Worm (Caenorhabditis elegans) whole organism, L3 larva: ENCODE measurements around the gene Y49F6A.11.

Source experiments
- R02D3.7 ChIP-seq: fragments of 150-350 bp; optimal IDR thresholded peaks from 2 replicates; lab custom pipeline; 2014; ENCODE audit warnings: missing biosample characterization, missing genetic modification characterization
- ZK546.5 ChIP-seq: sonication (generic microtip); optimal IDR thresholded peaks from 2 replicates; lab custom pipeline; 2017; ENCODE audit warnings: missing biosample characterization, missing genetic modification characterization
- aly-2 ChIP-seq: fragments of 150-350 bp; optimal IDR thresholded peaks from 2 replicates; lab custom pipeline; 2014; ENCODE audit warnings: missing biosample characterization, missing genetic modification characterization
- ama-1 ChIP-seq: fragments of 150-350 bp; optimal IDR thresholded peaks from 2 replicates; lab custom pipeline; 2018
- ceh-16 ChIP-seq: sonication (generic microtip); optimal IDR thresholded peaks from 2 replicates; lab custom pipeline; 2017; ENCODE audit warnings: missing biosample characterization, missing genetic modification characterization
- ceh-28 ChIP-seq: fragments of 150-350 bp; optimal IDR thresholded peaks from 2 replicates; lab custom pipeline; 2014; ENCODE audit warnings: missing biosample characterization, missing genetic modification reagents, missing genetic modification characterization
- ceh-82 ChIP-seq: fragments of 150-350 bp; optimal IDR thresholded peaks from 2 replicates; lab custom pipeline; 2014; ENCODE audit warnings: missing biosample characterization, missing genetic modification characterization
- ceh-9 ChIP-seq: sonication (generic microtip); optimal IDR thresholded peaks from 2 replicates; lab custom pipeline; 2018; ENCODE audit warnings: missing biosample characterization, missing genetic modification characterization
- daf-12 ChIP-seq: fragments of 150-350 bp; optimal IDR thresholded peaks from 2 replicates; lab custom pipeline; 2014; ENCODE audit warnings: missing biosample characterization, missing genetic modification reagents, missing genetic modification characterization
- egl-5 ChIP-seq: fragments of 150-350 bp; optimal IDR thresholded peaks from 2 replicates; lab custom pipeline; 2017; ENCODE audit warnings: missing biosample characterization, missing genetic modification reagents, missing genetic modification characterization, inconsistent platforms
- elt-1 ChIP-seq: fragments of 150-350 bp; optimal IDR thresholded peaks from 2 replicates; lab custom pipeline; 2014; ENCODE audit warnings: missing biosample characterization, missing genetic modification characterization
- elt-2 ChIP-seq: sonication (generic microtip); optimal IDR thresholded peaks from 2 replicates; lab custom pipeline; 2016; ENCODE audit warnings: missing genetic modification reagents, mild to moderate bottlenecking, missing genetic modification characterization, missing compliant biosample characterization
- elt-3 ChIP-seq, 3 experiments: fragments of 150-350 bp in 1 of 3; sonication (generic microtip) in 2 of 3; optimal IDR thresholded peaks; 2 replicates in 2 of 3; 4 replicates in 1 of 3; lab custom pipeline; 2014 to 2017; ENCODE audit warnings: missing biosample characterization in 3 of 3, missing genetic modification characterization in 3 of 3
- eor-1 ChIP-seq, 2 experiments: fragments of 150-350 bp; optimal IDR thresholded peaks; 2 replicates each; lab custom pipeline; 2014 to 2018; ENCODE audit warnings: missing biosample characterization in 2 of 2, missing genetic modification characterization in 2 of 2
- fkh-10 ChIP-seq: sonication (generic microtip); optimal IDR thresholded peaks from 2 replicates; lab custom pipeline; 2017; ENCODE audit warnings: missing biosample characterization, missing genetic modification reagents, missing genetic modification characterization
- fkh-2 ChIP-seq: fragments of 150-350 bp; optimal IDR thresholded peaks from 2 replicates; lab custom pipeline; 2014; ENCODE audit warnings: missing biosample characterization, missing genetic modification reagents, missing genetic modification characterization
- hmg-11 ChIP-seq: sonication (generic microtip); optimal IDR thresholded peaks from 2 replicates; lab custom pipeline; 2016; ENCODE audit warnings: missing genetic modification characterization, missing compliant biosample characterization
- lin-15B ChIP-seq: fragments of 150-350 bp; optimal IDR thresholded peaks from 2 replicates; lab custom pipeline; 2014; ENCODE audit warnings: missing biosample characterization, missing genetic modification characterization
- lin-39 ChIP-seq: fragments of 150-350 bp; optimal IDR thresholded peaks from 2 replicates; lab custom pipeline; 2018; ENCODE audit warnings: missing biosample characterization, missing genetic modification reagents, missing genetic modification characterization
- lsy-12 ChIP-seq: sonication (generic microtip); optimal IDR thresholded peaks from 2 replicates; lab custom pipeline; 2016; ENCODE audit warnings: mild to moderate bottlenecking, missing genetic modification characterization, missing compliant biosample characterization
- mdl-1 ChIP-seq: fragments of 150-350 bp; optimal IDR thresholded peaks from 2 replicates; lab custom pipeline; 2014; ENCODE audit warnings: missing biosample characterization, missing genetic modification characterization
- mml-1 ChIP-seq: fragments of 150-350 bp; sonication (generic microtip); optimal IDR thresholded peaks from 3 replicates; lab custom pipeline; 2014; ENCODE audit warnings: missing biosample characterization, missing genetic modification characterization
- nfya-1 ChIP-seq: sonication (generic microtip); optimal IDR thresholded peaks from 2 replicates; lab custom pipeline; 2017; ENCODE audit warnings: missing genetic modification characterization, mild to moderate bottlenecking, missing compliant biosample characterization, antibody characterized with exemption, moderate library complexity; ENCODE audit not compliant: insufficient read depth
- nhr-11 ChIP-seq: fragments of 150-350 bp; optimal IDR thresholded peaks from 2 replicates; lab custom pipeline; 2014; ENCODE audit warnings: missing biosample characterization, missing genetic modification characterization
- nhr-12 ChIP-seq: fragments of 150-350 bp; optimal IDR thresholded peaks from 2 replicates; lab custom pipeline; 2014; ENCODE audit warnings: missing biosample characterization, missing genetic modification characterization
- nhr-23 ChIP-seq: fragments of 150-350 bp; optimal IDR thresholded peaks from 2 replicates; lab custom pipeline; 2014; ENCODE audit warnings: missing biosample characterization, missing genetic modification reagents, missing genetic modification characterization
- nhr-237 ChIP-seq: fragments of 150-350 bp; optimal IDR thresholded peaks from 2 replicates; lab custom pipeline; 2014; ENCODE audit warnings: missing biosample characterization, missing genetic modification characterization
- nhr-25 ChIP-seq: sonication (generic microtip); optimal IDR thresholded peaks from 2 replicates; lab custom pipeline; 2017; ENCODE audit warnings: missing biosample characterization, missing genetic modification characterization
- nhr-28 ChIP-seq: fragments of 150-350 bp; optimal IDR thresholded peaks from 2 replicates; lab custom pipeline; 2014; ENCODE audit warnings: missing biosample characterization, missing genetic modification characterization
- nhr-43 ChIP-seq: sonication (generic microtip); optimal IDR thresholded peaks from 2 replicates; lab custom pipeline; 2016; ENCODE audit warnings: mild to moderate bottlenecking, missing genetic modification characterization, missing compliant biosample characterization; ENCODE audit not compliant: poor library complexity, severe bottlenecking
- nhr-67 ChIP-seq: fragments of 150-350 bp; optimal IDR thresholded peaks from 2 replicates; lab custom pipeline; 2014; ENCODE audit warnings: missing biosample characterization, missing genetic modification characterization
- nhr-76 ChIP-seq: fragments of 150-350 bp; sonication (generic microtip); optimal IDR thresholded peaks from 5 replicates; lab custom pipeline; 2014; ENCODE audit warnings: missing biosample characterization, missing genetic modification characterization
- pqm-1 ChIP-seq: fragments of 150-350 bp; optimal IDR thresholded peaks from 2 replicates; lab custom pipeline; 2017; ENCODE audit warnings: missing biosample characterization, missing genetic modification characterization, inconsistent platforms
- sea-2 ChIP-seq: fragments of 150-350 bp; sonication (generic microtip); optimal IDR thresholded peaks from 4 replicates; lab custom pipeline; 2014; ENCODE audit warnings: missing biosample characterization, missing genetic modification reagents, missing genetic modification characterization
- unc-62 ChIP-seq: fragments of 150-350 bp; sonication (generic microtip); optimal IDR thresholded peaks from 4 replicates; lab custom pipeline; 2014; ENCODE audit warnings: missing biosample characterization, missing genetic modification reagents, missing genetic modification characterization
- ztf-11 ChIP-seq: fragments of 150-350 bp; optimal IDR thresholded peaks from 2 replicates; lab custom pipeline; 2014; ENCODE audit warnings: missing biosample characterization, missing genetic modification characterization
- ztf-4 ChIP-seq: fragments of 150-350 bp; optimal IDR thresholded peaks from 2 replicates; lab custom pipeline; 2014; ENCODE audit warnings: missing biosample characterization, missing genetic modification characterization

Gene Y49F6A.11

ce11 chrII:3598721-3599120 lies at the start of gene Y49F6A.11:
Gene Y49F6A.11 (minus strand): TSS chrII:3598821.
- TF ChIP-seq ama-1 (lab: Kevin White, UChicago) (no peak), nhr-67 (no peak), nhr-237 (tag; lab: Kevin White, UChicago) (no peak), pqm-1 (no peak), ceh-9 (no peak)

ce11 chrII:3647111-3647510 lies 48.5 kb upstream of the Y49F6A.11 start, which contains the start of gene fbxb-33:
Gene fbxb-33 (plus strand): TSS chrII:3647411.
- TF ChIP-seq ZK546.5 (tag; lab: Kevin White, UChicago), result no peak
- no peak for TF ChIP-seq aly-2 (tag; lab: Kevin White, UChicago)
- TF ChIP-seq ceh-16, result no peak
- no peak for TF ChIP-seq egl-5 (tag; lab: Kevin White, UChicago)
- TF ChIP-seq ceh-9, result no peak
- no peak for TF ChIP-seq lsy-12 (tag; lab: Kevin White, UChicago)
- TF ChIP-seq fkh-2, result no peak
- no peak for TF ChIP-seq elt-1 (tag; lab: Kevin White, UChicago)
- TF ChIP-seq lin-39, result no peak
- TF ChIP-seq ceh-82 (tag; lab: Kevin White, UChicago), result no peak
- no peak for TF ChIP-seq R02D3.7
- TF ChIP-seq unc-62 (GFP tag; lab: Kevin White, UChicago), result no peak
- TF ChIP-seq ztf-11 (tag; lab: Kevin White, UChicago), result no peak
- TF ChIP-seq nhr-25 (tag; lab: Kevin White, UChicago), result no peak
- no peak for TF ChIP-seq lin-15B (tag; lab: Kevin White, UChicago)
- TF ChIP-seq hmg-11 (tag; lab: Kevin White, UChicago), result no peak
- no peak for TF ChIP-seq elt-2 (tag; lab: Kevin White, UChicago)
- no peak for TF ChIP-seq nhr-12 (tag; lab: Kevin White, UChicago)
- no peak for TF ChIP-seq nhr-43
- TF ChIP-seq, all 47 proteins: peak for 0

DNA sequence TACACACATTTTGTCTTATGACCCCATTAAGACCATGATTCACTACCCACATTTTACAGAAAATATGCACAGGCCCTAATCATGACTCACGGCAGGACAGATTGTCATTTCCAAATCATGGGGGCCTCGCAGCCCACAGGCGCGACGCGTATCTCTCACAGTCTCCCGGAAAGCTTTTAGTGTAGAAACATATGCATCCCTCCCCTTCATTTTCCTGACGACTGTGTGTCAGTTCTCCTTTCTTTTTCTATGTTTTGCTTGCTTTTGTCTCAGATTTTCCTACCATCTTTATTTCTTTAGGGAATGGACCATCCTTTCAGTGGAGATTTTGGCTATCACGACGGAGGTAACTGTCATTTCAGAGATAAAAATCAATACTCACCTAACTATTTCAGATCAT lies 42.6 kb upstream of the Y49F6A.11 start, which contains the start of gene M151.1:
M151.1 (plus strand) TSS at position 301 of the 400 bp plus-strand sequence.
- TF ChIP-seq ceh-28 (tag; lab: Kevin White, UChicago) (no peak), ceh-9 (no peak), eor-1 (tag; optimal IDR thresholded peaks at IDR 0.05; lab: Kevin White, UChicago) (no peak), nhr-23 (tag; lab: Kevin White, UChicago) (no peak), egl-5 (tag; lab: Kevin White, UChicago) (no peak), mml-1 (no peak), ztf-11 (tag; lab: Kevin White, UChicago) (no peak)
- TF ChIP-seq, all 47 proteins: peak for 0

ce11 chrII:3640197-3640596 lies 41.6 kb upstream of the Y49F6A.11 start, which contains the start of gene M151.10:
Gene M151.10 (minus strand): TSS chrII:3640297.
- TF ChIP-seq nhr-67 (no peak), elt-3 (tag; optimal IDR thresholded peaks at IDR 0.05; lab: Kevin White, UChicago) (no peak), R02D3.7 (no peak), ztf-4 (tag; lab: Kevin White, UChicago) (no peak), ama-1 (lab: Kevin White, UChicago) (no peak), nhr-43 (no peak), eor-1 (tag; optimal IDR thresholded peaks at IDR 0.05; lab: Kevin White, UChicago) (no peak)

DNA sequence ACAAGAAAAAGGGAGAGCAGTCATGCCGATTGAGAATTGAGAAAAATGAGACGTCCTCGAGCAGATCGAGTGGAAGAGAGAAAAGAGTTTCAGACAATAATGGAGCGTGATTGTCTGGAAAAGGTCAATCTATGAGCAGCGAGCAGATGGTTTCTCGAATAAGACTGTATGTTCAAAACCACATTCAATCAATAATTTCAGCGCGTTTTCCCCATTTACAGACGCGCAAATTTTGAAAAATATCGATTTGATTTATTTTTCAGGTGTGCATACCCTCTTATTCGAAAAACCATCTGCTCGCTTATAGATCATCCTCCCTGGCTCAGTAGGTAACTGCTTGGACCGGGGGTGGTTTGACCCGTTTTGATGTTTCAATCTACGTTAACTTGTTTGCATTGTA lies 40.6 kb upstream of the Y49F6A.11 start, which contains the start of gene fbxb-31:
fbxb-31 (minus strand) TSS at position 101 of the 400 bp plus-strand sequence.
- TF ChIP-seq mml-1 (no peak), nhr-28 (no peak), aly-2 (tag; lab: Kevin White, UChicago) (no peak), nhr-67 (no peak), ceh-82 (tag; lab: Kevin White, UChicago) (no peak), lin-15B (tag; lab: Kevin White, UChicago) (no peak), sea-2 (GFP tag; lab: Kevin White, UChicago) (no peak), daf-12 (tag; lab: Kevin White, UChicago) (no peak), egl-5 (tag; lab: Kevin White, UChicago) (no peak), nhr-12 (tag; lab: Kevin White, UChicago) (no peak)

ce11 chrII:3634765-3635164 lies 36.1 kb upstream of the Y49F6A.11 start:
- no peak for TF ChIP-seq ztf-11 (tag; lab: Kevin White, UChicago)
- TF ChIP-seq elt-3 (tag; optimal IDR thresholded peaks at IDR 0.05; lab: Kevin White, UChicago), result no peak
- TF ChIP-seq nhr-23 (tag; lab: Kevin White, UChicago), result no peak
- TF ChIP-seq nhr-67, result no peak
- no peak for TF ChIP-seq nhr-76 (tag; lab: Kevin White, UChicago)
- TF ChIP-seq hmg-11 (tag; lab: Kevin White, UChicago), result no peak
- TF ChIP-seq sea-2 (GFP tag; lab: Kevin White, UChicago), result no peak
- no peak for TF ChIP-seq elt-2 (tag; lab: Kevin White, UChicago)
- TF ChIP-seq fkh-10 (GFP tag; lab: Kevin White, UChicago), result no peak
- no peak for TF ChIP-seq nfya-1 (tag; lab: Kevin White, UChicago)
- no peak for TF ChIP-seq mdl-1
- no peak for TF ChIP-seq nhr-11 (tag; lab: Kevin White, UChicago)
- no peak for TF ChIP-seq lin-39
- TF ChIP-seq, all 47 proteins: peak for 0
